Fruit fly (Drosophila melanogaster) whole organism, embryonic: ENCODE data around the gene BTBD9.

Experiments
- Blimp-1 ChIP-seq: fragments of 200-800 bp; sonication (Bioruptor generic); optimal IDR thresholded peaks from 3 replicates; lab custom pipeline; 2018; ENCODE audit warnings: missing biosample characterization, missing genetic modification characterization, mild to moderate bottlenecking, moderate library complexity, missing genetic modification reagents
- CG10147 ChIP-seq: fragments of 200-800 bp; sonication (Bioruptor generic); optimal IDR thresholded peaks from 2 replicates; lab custom pipeline; 2019; ENCODE audit warnings: missing biosample characterization, mild to moderate bottlenecking, missing genetic modification characterization, moderate library complexity
- CG11085 ChIP-seq: fragments of 200-800 bp; sonication (Bioruptor generic); IDR thresholded peaks from 2 replicates; pipeline ENCODE4 v1.3.6; 2022; ENCODE audit warnings: missing biosample characterization, missing genetic modification characterization
- CG11504 ChIP-seq: fragments of 200-800 bp; sonication (Bioruptor generic); optimal IDR thresholded peaks from 3 replicates; lab custom pipeline; 2019; ENCODE audit warnings: missing biosample characterization, mild to moderate bottlenecking, missing genetic modification characterization, moderate library complexity
- CG11723 ChIP-seq: fragments of 200-800 bp; sonication (Bioruptor generic); optimal IDR thresholded peaks from 2 replicates; lab custom pipeline; 2017; ENCODE audit warnings: missing biosample characterization, mild to moderate bottlenecking, missing genetic modification characterization
- CG12769 ChIP-seq: fragments of 200-800 bp; sonication (Bioruptor generic); optimal IDR thresholded peaks from 2 replicates; lab custom pipeline; 2019; ENCODE audit warnings: missing biosample characterization, mild to moderate bottlenecking, missing genetic modification characterization, moderate library complexity
- CG15073 ChIP-seq: fragments of 200-800 bp; sonication (Bioruptor generic); optimal IDR thresholded peaks from 2 replicates; lab custom pipeline; 2016; ENCODE audit warnings: missing biosample characterization, missing genetic modification characterization
- CG15269 ChIP-seq: fragments of 200-800 bp; sonication (Bioruptor generic); optimal IDR thresholded peaks from 2 replicates; lab custom pipeline; 2018; ENCODE audit warnings: missing biosample characterization, mild to moderate bottlenecking, missing genetic modification characterization, moderate library complexity
- CG17361 ChIP-seq: fragments of 200-800 bp; sonication (Bioruptor generic); IDR thresholded peaks from 3 replicates; pipeline ENCODE4 v1.3.6; 2022; ENCODE audit warnings: missing biosample characterization, missing genetic modification characterization
- CG2202 ChIP-seq: fragments of 200-800 bp; sonication (Bioruptor generic); optimal IDR thresholded peaks from 2 replicates; lab custom pipeline; 2018; ENCODE audit warnings: missing biosample characterization, mild to moderate bottlenecking, missing genetic modification characterization
- CG30403 ChIP-seq: fragments of 200-800 bp; sonication (Bioruptor generic); optimal IDR thresholded peaks from 3 replicates; lab custom pipeline; 2016; ENCODE audit warnings: missing biosample characterization, missing genetic modification characterization
- CG3065 ChIP-seq: fragments of 200-800 bp; sonication (Bioruptor generic); optimal IDR thresholded peaks from 2 replicates; lab custom pipeline; 2016; ENCODE audit warnings: missing biosample characterization, missing genetic modification characterization
- CG31441 ChIP-seq: fragments of 200-800 bp; sonication (Bioruptor generic); IDR thresholded peaks from 2 replicates; pipeline ENCODE4 v1.3.6; 2022; ENCODE audit warnings: missing biosample characterization, missing genetic modification characterization
- CG3847 ChIP-seq: fragments of 200-800 bp; sonication (Bioruptor generic); IDR thresholded peaks from 2 replicates; pipeline ENCODE4 v1.3.6; 2022; ENCODE audit warnings: missing biosample characterization, missing genetic modification characterization
- CG42726 ChIP-seq: fragments of 200-800 bp; sonication (Bioruptor generic); IDR thresholded peaks from 2 replicates; pipeline ENCODE4 v1.3.6; 2022; ENCODE audit warnings: missing biosample characterization, missing genetic modification characterization; ENCODE audit not compliant: partially characterized antibody
- CG6765 ChIP-seq: fragments of 200-800 bp; sonication (Bioruptor generic); optimal IDR thresholded peaks from 3 replicates; lab custom pipeline; 2017; ENCODE audit warnings: missing biosample characterization, mild to moderate bottlenecking, missing genetic modification characterization
- CG7271 ChIP-seq: fragments of 200-800 bp; sonication (Bioruptor generic); optimal IDR thresholded peaks from 2 replicates; lab custom pipeline; 2018; ENCODE audit warnings: missing biosample characterization, mild to moderate bottlenecking, missing genetic modification characterization, moderate library complexity
- CG7928 ChIP-seq: fragments of 200-800 bp; sonication (Bioruptor generic); optimal IDR thresholded peaks from 2 replicates; lab custom pipeline; 2017; ENCODE audit warnings: missing biosample characterization, mild to moderate bottlenecking, missing genetic modification characterization
- CG8924 ChIP-seq: fragments of 200-800 bp; optimal IDR thresholded peaks from 3 replicates; lab custom pipeline; 2019; ENCODE audit warnings: missing biosample characterization, mild to moderate bottlenecking, missing genetic modification characterization, moderate library complexity
- CoRest ChIP-seq: fragments of 200-800 bp; sonication (Bioruptor generic); optimal IDR thresholded peaks from 3 replicates; lab custom pipeline; 2018; ENCODE audit warnings: missing biosample characterization, mild to moderate bottlenecking, missing genetic modification characterization, moderate library complexity
- Fer3 ChIP-seq: fragments of 200-800 bp; sonication (Bioruptor generic); optimal IDR thresholded peaks from 2 replicates; lab custom pipeline; 2018; ENCODE audit warnings: missing biosample characterization, mild to moderate bottlenecking, missing genetic modification characterization, moderate library complexity
- Hsf ChIP-seq: fragments of 200-800 bp; sonication (Bioruptor generic); optimal IDR thresholded peaks from 3 replicates; lab custom pipeline; 2016; ENCODE audit warnings: missing biosample characterization, missing genetic modification characterization
- MESR4 ChIP-seq: fragments of 200-800 bp; sonication (Bioruptor generic); optimal IDR thresholded peaks from 2 replicates; lab custom pipeline; 2018; ENCODE audit warnings: missing biosample characterization, mild to moderate bottlenecking, missing genetic modification characterization, moderate library complexity
- NC2α ChIP-seq: fragments of 200-800 bp; sonication (Bioruptor generic); optimal IDR thresholded peaks from 2 replicates; lab custom pipeline; 2016; ENCODE audit warnings: missing biosample characterization, missing genetic modification characterization
- PHDP ChIP-seq: fragments of 200-800 bp; sonication (Bioruptor generic); optimal IDR thresholded peaks from 3 replicates; lab custom pipeline; 2018; ENCODE audit warnings: missing biosample characterization, mild to moderate bottlenecking, missing genetic modification characterization, moderate library complexity
- Rfx ChIP-seq: fragments of 200-800 bp; sonication (Bioruptor generic); IDR thresholded peaks from 2 replicates; pipeline ENCODE4 v1.3.6; 2022; ENCODE audit warnings: missing biosample characterization, missing genetic modification characterization
- Six4 ChIP-seq: fragments of 200-800 bp; sonication (Bioruptor generic); optimal IDR thresholded peaks from 2 replicates; lab custom pipeline; 2016; ENCODE audit warnings: missing biosample characterization, missing genetic modification characterization
- Sox100B ChIP-seq: fragments of 200-800 bp; sonication (Bioruptor generic); optimal IDR thresholded peaks from 3 replicates; lab custom pipeline; 2018; ENCODE audit warnings: missing biosample characterization, mild to moderate bottlenecking, missing genetic modification characterization
- Sox102F ChIP-seq: fragments of 200-800 bp; sonication (Bioruptor generic); optimal IDR thresholded peaks from 2 replicates; lab custom pipeline; 2018; ENCODE audit warnings: missing biosample characterization, mild to moderate bottlenecking, missing genetic modification characterization, moderate library complexity
- Ssrp ChIP-seq: fragments of 200-800 bp; sonication (Bioruptor generic); optimal IDR thresholded peaks from 2 replicates; lab custom pipeline; 2018; ENCODE audit warnings: missing biosample characterization, mild to moderate bottlenecking, missing genetic modification characterization, moderate library complexity
- Taf1 ChIP-seq: fragments of 200-800 bp; sonication (Bioruptor generic); IDR thresholded peaks from 2 replicates; pipeline ENCODE4 v1.3.6; 2022; ENCODE audit warnings: missing biosample characterization, missing genetic modification characterization
- Xbp1 ChIP-seq: fragments of 200-800 bp; sonication (Bioruptor generic); optimal IDR thresholded peaks from 3 replicates; lab custom pipeline; 2016; ENCODE audit warnings: missing biosample characterization, mild to moderate bottlenecking, missing genetic modification characterization
- Xrp1 ChIP-seq: fragments of 200-800 bp; sonication (Bioruptor generic); IDR thresholded peaks from 2 replicates; pipeline ENCODE4 v1.3.6; 2022; ENCODE audit warnings: missing biosample characterization, missing genetic modification characterization
- ap ChIP-seq: fragments of 200-800 bp; sonication (Bioruptor generic); IDR thresholded peaks from 2 replicates; pipeline ENCODE4 v1.3.6; 2022; ENCODE audit warnings: missing biosample characterization, missing genetic modification characterization
- bsh ChIP-seq, 2 experiments: fragments of 200-800 bp; sonication (Bioruptor generic); optimal IDR thresholded peaks; 2 replicates each; lab custom pipeline; 2017 to 2018; ENCODE audit warnings: mild to moderate bottlenecking in 2 of 2, missing biosample characterization in 2 of 2, missing genetic modification characterization in 2 of 2, moderate library complexity in 1 of 2
- btn ChIP-seq: fragments of 200-800 bp; sonication (Bioruptor generic); optimal IDR thresholded peaks from 2 replicates; lab custom pipeline; 2016; ENCODE audit warnings: missing biosample characterization, missing genetic modification characterization
- crol ChIP-seq: fragments of 200-800 bp; sonication (Bioruptor generic); IDR thresholded peaks from 2 replicates; pipeline ENCODE4 v1.3.6; 2022; ENCODE audit warnings: missing biosample characterization, missing genetic modification characterization
- dpn ChIP-seq, 2 experiments: fragments of 200-800 bp; sonication (Bioruptor generic); optimal IDR thresholded peaks; 3 replicates each; lab custom pipeline; 2016; ENCODE audit warnings: missing biosample characterization in 2 of 2, missing genetic modification characterization in 2 of 2
- eve ChIP-seq, 2 experiments: fragments of >200 bp; optimal IDR thresholded peaks; 2 replicates each; lab custom pipeline; 2017; ENCODE audit warnings: missing biosample characterization in 2 of 2, missing genetic modification characterization in 2 of 2
- fd3F ChIP-seq: fragments of 200-800 bp; sonication (Bioruptor generic); optimal IDR thresholded peaks from 2 replicates; lab custom pipeline; 2018; ENCODE audit warnings: missing biosample characterization, mild to moderate bottlenecking, missing genetic modification characterization, moderate library complexity
- prd ChIP-seq, 3 experiments: fragments of >200 bp in 2 of 3; fragments of 200-800 bp in 1 of 3; sonication (Bioruptor generic) in 1 of 3; optimal IDR thresholded peaks in 2 of 3; IDR thresholded peaks in 1 of 3; 2 replicates in 2 of 3; 3 replicates in 1 of 3; pipeline versions ENCODE4 v1.3.6 to Lab custom; 2017 to 2022; ENCODE audit warnings: missing biosample characterization in 1 of 3, missing genetic modification characterization in 1 of 3
- pum ChIP-seq: fragments of 200-800 bp; sonication (Bioruptor generic); optimal IDR thresholded peaks from 2 replicates; lab custom pipeline; 2016; ENCODE audit warnings: missing biosample characterization, missing genetic modification characterization
- rib ChIP-seq: fragments of 200-800 bp; sonication (Bioruptor generic); IDR thresholded peaks from 2 replicates; pipeline ENCODE4 v1.3.6; 2022; ENCODE audit warnings: missing biosample characterization, missing genetic modification characterization
- row ChIP-seq: fragments of 200-800 bp; sonication (Bioruptor generic); IDR thresholded peaks from 3 replicates; pipeline ENCODE4 v1.3.6; 2022; ENCODE audit warnings: missing biosample characterization, missing genetic modification characterization
- sim ChIP-seq: fragments of 200-800 bp; sonication (Bioruptor generic); IDR thresholded peaks from 2 replicates; pipeline ENCODE4 v1.3.6; 2022; ENCODE audit warnings: missing biosample characterization, missing genetic modification characterization
- so ChIP-seq: fragments of 200-800 bp; sonication (Bioruptor generic); IDR thresholded peaks from 3 replicates; pipeline ENCODE4 v1.3.6; 2022; ENCODE audit warnings: missing biosample characterization, missing genetic modification characterization
- sr ChIP-seq: fragments of 200-800 bp; sonication (Bioruptor generic); IDR thresholded peaks from 3 replicates; pipeline ENCODE4 v1.3.6; 2022; ENCODE audit warnings: missing biosample characterization, missing genetic modification characterization
- tgo ChIP-seq: fragments of 200-800 bp; sonication (Bioruptor generic); IDR thresholded peaks from 3 replicates; pipeline ENCODE4 v1.3.6; 2022; ENCODE audit warnings: missing biosample characterization, missing genetic modification characterization
- wor ChIP-seq: fragments of 200-800 bp; sonication (Bioruptor generic); IDR thresholded peaks from 2 replicates; pipeline ENCODE4 v1.3.6; 2022; ENCODE audit warnings: missing biosample characterization, missing genetic modification characterization

The BTBD9 gene

dm6 chrX:10721901-10722479 lies 46.3 kb upstream of the BTBD9 start (continued):
- peak; percentile 86 for TF ChIP-seq sr
- TF ChIP-seq eve (GFP tag; optimal IDR thresholded peaks at IDR 0.05; lab: Kevin White, UChicago): peak in 1 of 2 experiments; percentile 24
- no peak for TF ChIP-seq wor (GFP tag; lab: Robert Waterston, UW)
- peak; percentile 32; the same call in 1 of the 2 replicates for TF ChIP-seq Xrp1 (GFP tag; lab: Robert Waterston, UW)
- no peak for TF ChIP-seq CG7271 (tag; lab: Kevin White, UChicago)
- TF ChIP-seq rib (GFP tag; lab: Robert Waterston, UW): no peak
- TF ChIP-seq Rfx (GFP tag; lab: Robert Waterston, UW): no peak
- TF ChIP-seq prd (optimal IDR thresholded peaks at IDR 0.05; lab: Kevin White, UChicago): no peak
- TF ChIP-seq prd (GFP tag; IDR thresholded peaks at IDR 0.05; lab: Robert Waterston, UW): peak; percentile 16; the same call in 1 of the 3 replicates
- no peak for TF ChIP-seq btn (GFP tag; lab: Kevin White, UChicago)
- peak; percentile 41; the same call in 1 of the 3 replicates for TF ChIP-seq row
- no peak for TF ChIP-seq so
- 0 out of 2 replicates have a peak, but pooled peaks have one; percentile 25 for TF ChIP-seq crol (GFP tag; lab: Robert Waterston, UW)
- TF ChIP-seq CG3847 (GFP tag; lab: Robert Waterston, UW): no peak
- peak; percentile 6 for TF ChIP-seq Fer3 (tag; lab: Kevin White, UChicago)
- peak; percentile 34; the same call in 1 of the 2 replicates for TF ChIP-seq CG31441 (GFP tag; lab: Robert Waterston, UW)
- TF ChIP-seq bsh (GFP tag; optimal IDR thresholded peaks at IDR 0.05; lab: Kevin White, UChicago): peak in 1 of 2 experiments; percentile 28
- TF ChIP-seq CG11085 (GFP tag; lab: Robert Waterston, UW): no peak
- TF ChIP-seq CG11504 (tag; lab: Kevin White, UChicago): peak; percentile 55
- no peak for TF ChIP-seq sim (GFP tag; lab: Robert Waterston, UW)
- peak; percentile 25 for TF ChIP-seq Blimp-1
- no peak for TF ChIP-seq pum (GFP tag; lab: Kevin White, UChicago)
- peak; percentile 2 for TF ChIP-seq Ssrp (tag; lab: Kevin White, UChicago)
- TF ChIP-seq Sox102F (GFP tag; lab: Kevin White, UChicago): peak; percentile 35
- peak; percentile 25 for TF ChIP-seq PHDP (tag; lab: Kevin White, UChicago)
- peak; percentile 6 for TF ChIP-seq Hsf (GFP tag; lab: Kevin White, UChicago)
- TF ChIP-seq CG10147 (GFP tag; lab: Kevin White, UChicago): no peak
- no peak for TF ChIP-seq dpn (GFP tag; optimal IDR thresholded peaks at IDR 0.05; lab: Kevin White, UChicago)
- peak; percentile 25 for TF ChIP-seq CG15269 (tag; lab: Kevin White, UChicago)
- no peak for TF ChIP-seq CG6765 (GFP tag; lab: Kevin White, UChicago)
- TF ChIP-seq CG17361 (GFP tag; lab: Robert Waterston, UW): 0 out of 3 replicates have a peak, but pooled peaks have one; percentile 39
- no peak for TF ChIP-seq fd3F (GFP tag; lab: Kevin White, UChicago)
- TF ChIP-seq Six4 (GFP tag; lab: Kevin White, UChicago): no peak
- TF ChIP-seq Taf1 (GFP tag; lab: Robert Waterston, UW): no peak
- peak; percentile 3 for TF ChIP-seq Xbp1 (GFP tag; lab: Kevin White, UChicago)
- TF ChIP-seq CG15073 (GFP tag; lab: Kevin White, UChicago): no peak
- peak; percentile 25 for TF ChIP-seq CG30403
- TF ChIP-seq ap (GFP tag; lab: Robert Waterston, UW): 0 out of 2 replicates have a peak, but pooled peaks have one; percentile 27
- peak; percentile 16 for TF ChIP-seq CoRest (tag; lab: Kevin White, UChicago)
- no peak for TF ChIP-seq CG2202
- TF ChIP-seq CG7928 (GFP tag; lab: Kevin White, UChicago): no peak
- TF ChIP-seq NC2α (GFP tag; lab: Kevin White, UChicago): no peak
- no peak for TF ChIP-seq CG3065 (GFP tag; lab: Kevin White, UChicago)
- TF ChIP-seq Sox100B (GFP tag; lab: Kevin White, UChicago): peak; percentile 28
- peak; percentile 39; the same call in 1 of the 3 replicates for TF ChIP-seq tgo (GFP tag; lab: Robert Waterston, UW)
- no peak for TF ChIP-seq CG8924 (tag; lab: Kevin White, UChicago)
- no peak for TF ChIP-seq MESR4 (GFP tag; lab: Kevin White, UChicago)
- TF ChIP-seq CG12769 (tag; lab: Kevin White, UChicago): peak; percentile 9
- no peak for TF ChIP-seq CG11723 (GFP tag; lab: Kevin White, UChicago)
- TF ChIP-seq CG42726 (GFP tag; lab: Robert Waterston, UW): no peak
